Fruit fly (Drosophila melanogaster) whole organism, wandering third instar larva: ENCODE data around the gene CG5664.

ENCODE experiments used
- Abd-B ChIP-seq: fragments of >200 bp; optimal IDR thresholded peaks from 2 replicates; lab custom pipeline; 2017; ENCODE audit warnings: missing biosample characterization, missing genetic modification characterization
- CG32264 ChIP-seq: fragments of 200-800 bp; sonication (Bioruptor generic); optimal IDR thresholded peaks from 2 replicates; lab custom pipeline; 2016; ENCODE audit warnings: missing biosample characterization, missing genetic modification characterization
- Dfd ChIP-seq: fragments of >200 bp; optimal IDR thresholded peaks from 2 replicates; lab custom pipeline; 2017; ENCODE audit warnings: missing biosample characterization, missing genetic modification characterization
- HLH106 ChIP-seq: fragments of 200-800 bp; optimal IDR thresholded peaks from 3 replicates; lab custom pipeline; 2019; ENCODE audit warnings: missing biosample characterization, mild to moderate bottlenecking, missing genetic modification characterization, moderate library complexity
- Mio ChIP-seq: sonication (Bioruptor generic); optimal IDR thresholded peaks from 2 replicates; lab custom pipeline; 2016; ENCODE audit warnings: missing biosample characterization, missing genetic modification characterization
- Myc ChIP-seq: fragments of >200 bp; optimal IDR thresholded peaks from 2 replicates; lab custom pipeline; 2017
- OdsH ChIP-seq: fragments of 200-800 bp; sonication (Bioruptor generic); optimal IDR thresholded peaks from 2 replicates; lab custom pipeline; 2016; ENCODE audit warnings: missing biosample characterization, mild to moderate bottlenecking, missing genetic modification characterization
- Rel ChIP-seq, 2 experiments: fragments of 200-800 bp; sonication (Bioruptor generic) in 1 of 2; optimal IDR thresholded peaks; 2 replicates in 1 of 2; 3 replicates in 1 of 2; lab custom pipeline; 2016 to 2019; ENCODE audit warnings: mild to moderate bottlenecking in 2 of 2, missing biosample characterization in 2 of 2, missing genetic modification characterization in 2 of 2, moderate library complexity in 1 of 2
- Vsx2 ChIP-seq: fragments of 200-300, 225-300 bp; sonication (Bioruptor generic); optimal IDR thresholded peaks from 2 replicates; lab custom pipeline; 2018; ENCODE audit warnings: missing biosample characterization, missing genetic modification characterization; ENCODE audit not compliant: partially characterized antibody
- dl ChIP-seq, 2 experiments: fragments of 175-275, 200-275 bp in 1 of 2; fragments of 200-275 bp in 1 of 2; sonication (Bioruptor generic); optimal IDR thresholded peaks; lab custom pipeline; 2018; ENCODE audit warnings: mild to moderate bottlenecking in 2 of 2, missing biosample characterization in 2 of 2, missing genetic modification characterization in 2 of 2, moderate library complexity in 2 of 2; ENCODE audit not compliant: partially characterized antibody in 2 of 2, insufficient read depth in 1 of 2
- h ChIP-seq: fragments of 200-800 bp; sonication (Bioruptor generic); optimal IDR thresholded peaks from 3 replicates; lab custom pipeline; 2016; ENCODE audit warnings: missing biosample characterization, mild to moderate bottlenecking, missing genetic modification characterization
- rgr ChIP-seq: fragments of 200-800 bp; sonication (Bioruptor generic); optimal IDR thresholded peaks from 3 replicates; lab custom pipeline; 2016; ENCODE audit warnings: missing biosample characterization, mild to moderate bottlenecking, missing genetic modification characterization

dm6 chr3L:21479636-21480035 is 38.5 kb upstream of the CG5664 start:
- no peak for TF ChIP-seq Abd-B (GFP tag; lab: Kevin White, UChicago)
- peak; percentile 48 for TF ChIP-seq OdsH
- TF ChIP-seq Myc (lab: Kevin White, UChicago) = no peak
- TF ChIP-seq Dfd (GFP tag; lab: Kevin White, UChicago) = no peak
- TF ChIP-seq dl (GFP tag; optimal IDR thresholded peaks at IDR 0.05; lab: Kevin White, UChicago; ENCODE audit: insufficient read depth in 1 of 2, partially characterized antibody in 2 of 2) = peak in 1 of 2 experiments; percentile 72
- TF ChIP-seq Vsx2 (GFP tag; lab: Kevin White, UChicago) = peak; percentile 22
- TF ChIP-seq Mio = no peak
- peak; percentile 71 for TF ChIP-seq rgr (GFP tag; lab: Kevin White, UChicago)
- no peak for TF ChIP-seq Rel (GFP tag; optimal IDR thresholded peaks at IDR 0.05; lab: Kevin White, UChicago)
- TF ChIP-seq Rel (tag; optimal IDR thresholded peaks at IDR 0.05; lab: Kevin White, UChicago) = no peak
- no peak for TF ChIP-seq CG32264 (GFP tag; lab: Kevin White, UChicago)
- TF ChIP-seq HLH106 (tag; lab: Kevin White, UChicago) = peak; percentile 51
- TF ChIP-seq h (GFP tag; lab: Kevin White, UChicago) = peak; percentile 44
